Fruit fly (Drosophila melanogaster): ENCODE results near the gene CG4036.
A peak's percentile ranks its signal among the peaks of the same experiment; 100 is the strongest.

Gene CG4036

dm6 chr2L:9785917-9786432, 4.7 kb upstream of the CG4036 start (continued):
- TF ChIP-seq CG10209 (GFP tag; optimal IDR thresholded peaks at IDR 0.05) (no peak), Med (GFP tag) (peak; percentile 53), E2f2 (GFP tag; IDR thresholded peaks at IDR 0.05) (no peak), unpg (GFP tag; optimal IDR thresholded peaks at IDR 0.05) (no peak), nmo (GFP tag; optimal IDR thresholded peaks at IDR 0.05) (no peak), Doc2 (GFP tag; IDR thresholded peaks at IDR 0.05) (no peak), ase (GFP tag; IDR thresholded peaks at IDR 0.05) (no peak)

dm6 chr2L:9792945-9793344, 2.3 kb downstream of the CG4036 start, which contains the start of gene CG13123:
Gene CG13123, minus strand, starts transcription at chr2L:9793107.
- TF ChIP-seq Vsx1 (GFP tag; optimal IDR thresholded peaks at IDR 0.05): peak; percentile 67
- peak; percentile 18 for TF ChIP-seq gsb-n (tag; optimal IDR thresholded peaks at IDR 0.05)
- TF ChIP-seq Myb (GFP tag; optimal IDR thresholded peaks at IDR 0.05): peak; percentile 93
- no peak for TF ChIP-seq CG33213 (GFP tag; optimal IDR thresholded peaks at IDR 0.05)
- TF ChIP-seq CG10267 (tag; optimal IDR thresholded peaks at IDR 0.05): peak; percentile 23
- no peak for TF ChIP-seq CG7556 (GFP tag; optimal IDR thresholded peaks at IDR 0.05)
- peak; percentile 97 for TF ChIP-seq stwl (tag; optimal IDR thresholded peaks at IDR 0.05)
- peak; percentile 41; the same call in 1 of the 2 replicates for TF ChIP-seq CG13287 (GFP tag; IDR thresholded peaks at IDR 0.05; ENCODE audit: partially characterized antibody)
- TF ChIP-seq bbx (GFP tag; IDR thresholded peaks at IDR 0.05; ENCODE audit: partially characterized antibody): peak; percentile 37; the same call in 1 of the 2 replicates
- TF ChIP-seq mam (GFP tag; optimal IDR thresholded peaks at IDR 0.05): no peak
- TF ChIP-seq CG10431 (GFP tag; optimal IDR thresholded peaks at IDR 0.05): peak; percentile 36
- TF ChIP-seq lbe (GFP tag; optimal IDR thresholded peaks at IDR 0.05): peak; percentile 5
- 0 out of 3 replicates have a peak, but pooled peaks have one; percentile 8 for TF ChIP-seq HLH4C (GFP tag; IDR thresholded peaks at IDR 0.05; ENCODE audit: partially characterized antibody)
- TF ChIP-seq CG9797 (GFP tag; optimal IDR thresholded peaks at IDR 0.05): peak; percentile 72
- TF ChIP-seq CG2712 (tag; optimal IDR thresholded peaks at IDR 0.05): peak; percentile 13
- no peak for TF ChIP-seq Ada2b (GFP tag; IDR thresholded peaks at IDR 0.05)
- TF ChIP-seq psq (GFP tag; optimal IDR thresholded peaks at IDR 0.05): no peak
- peak; percentile 81 for TF ChIP-seq CG2116 (GFP tag; optimal IDR thresholded peaks at IDR 0.05)
- no peak for TF ChIP-seq CG9876 (GFP tag; optimal IDR thresholded peaks at IDR 0.05)
- peak; percentile 40 for TF ChIP-seq YL-1 (GFP tag; optimal IDR thresholded peaks at IDR 0.05)
- TF ChIP-seq Ets97D (GFP tag; optimal IDR thresholded peaks at IDR 0.05): peak; percentile 46
- TF ChIP-seq BEAF-32 (GFP tag; optimal IDR thresholded peaks at IDR 0.05): peak; percentile 33
- peak; percentile 59 for TF ChIP-seq Lhr (GFP tag; optimal IDR thresholded peaks at IDR 0.05)
- TF ChIP-seq CG18011 (GFP tag; optimal IDR thresholded peaks at IDR 0.05): no peak
- TF ChIP-seq CG15011 (GFP tag; optimal IDR thresholded peaks at IDR 0.05): no peak
- 0 out of 3 replicates have a peak, but pooled peaks have one; percentile 40 for TF ChIP-seq Opbp (GFP tag; IDR thresholded peaks at IDR 0.05; ENCODE audit: partially characterized antibody)
- TF ChIP-seq Dll (GFP tag; IDR thresholded peaks at IDR 0.05; ENCODE audit: partially characterized antibody): 0 out of 4 replicates have a peak, but pooled peaks have one; percentile 36
- TF ChIP-seq E2f2 (GFP tag; IDR thresholded peaks at IDR 0.05): peak; percentile 63
- peak; percentile 71 for TF ChIP-seq Dref (GFP tag; IDR thresholded peaks at IDR 0.05)
- TF ChIP-seq Dp (GFP tag; optimal IDR thresholded peaks at IDR 0.05): peak; percentile 57
- TF ChIP-seq Six4 (GFP tag; optimal IDR thresholded peaks at IDR 0.05): no peak
- TF ChIP-seq zen (tag; optimal IDR thresholded peaks at IDR 0.05): peak; percentile 19
- peak; percentile 27 for TF ChIP-seq CG12659 (GFP tag; optimal IDR thresholded peaks at IDR 0.05)
- TF ChIP-seq Bgb (GFP tag; IDR thresholded peaks at IDR 0.05; ENCODE audit: partially characterized antibody): peak; percentile 48
- TF ChIP-seq pzg (GFP tag; optimal IDR thresholded peaks at IDR 0.05): peak; percentile 83
- peak; percentile 51 for TF ChIP-seq sens (GFP tag)
- peak; percentile 45 for TF ChIP-seq phol (tag; optimal IDR thresholded peaks at IDR 0.05)
- peak; percentile 83 for TF ChIP-seq gfzf (GFP tag; optimal IDR thresholded peaks at IDR 0.05)
- peak; percentile 58 for TF ChIP-seq trem (tag; optimal IDR thresholded peaks at IDR 0.05)
- TF ChIP-seq CG15514 (GFP tag; optimal IDR thresholded peaks at IDR 0.05): peak; percentile 39
- peak; percentile 53 for TF ChIP-seq MESR4 (GFP tag; optimal IDR thresholded peaks at IDR 0.05)
- TF ChIP-seq nmo (GFP tag; optimal IDR thresholded peaks at IDR 0.05): peak; percentile 19

All from whole organism, embryonic.